Worm (Caenorhabditis elegans) whole organism, dauer: ENCODE measurements around the gene K12H4.3.

Experiments
- unc-62 ChIP-seq: sonication (generic microtip); optimal IDR thresholded peaks from 2 replicates; lab custom pipeline; 2017; ENCODE audit warnings: missing biosample characterization, missing genetic modification reagents, missing genetic modification characterization

K12H4.3 gene

ce11 chrIII:8045734-8046133, at the start of gene K12H4.3:
TSS of gene K12H4.3 (plus strand) at chrIII:8046034.
- TF ChIP-seq unc-62 (GFP tag; lab: Kevin White, UChicago), result no peak

ce11 chrIII:7996353-7996752, 49.5 kb upstream of the K12H4.3 start, which contains the start of gene npr-17:
TSS of gene npr-17 (minus strand) at chrIII:7996453.
- no peak for TF ChIP-seq unc-62 (GFP tag; lab: Kevin White, UChicago)

DNA sequence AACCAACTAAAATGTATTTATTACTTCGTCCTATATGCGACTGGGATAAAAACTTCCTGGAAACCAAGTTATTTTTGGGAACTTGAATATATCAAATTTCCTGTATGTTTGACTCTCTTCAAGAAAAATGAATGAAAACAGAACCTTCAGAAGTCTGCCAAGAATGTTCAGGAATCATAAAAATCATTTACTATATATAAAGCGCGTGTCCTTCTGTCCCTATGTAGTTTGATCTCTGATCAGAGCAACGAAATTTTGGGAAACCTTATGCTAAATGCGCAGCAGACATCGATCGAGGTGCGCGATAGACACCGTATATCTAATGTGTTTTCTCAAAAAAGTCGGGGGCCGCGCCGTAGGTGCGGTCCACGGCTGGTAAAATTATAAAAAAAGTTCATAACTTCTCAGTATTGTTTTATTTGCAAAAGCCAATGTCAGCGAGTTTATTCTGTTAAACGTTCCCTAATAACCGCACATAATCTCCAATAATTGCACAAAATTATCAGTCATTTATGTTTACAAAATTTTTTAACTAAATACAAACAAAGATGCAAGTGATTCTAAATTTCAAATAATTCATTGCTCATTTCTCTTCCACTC, 48.3 kb upstream of the K12H4.3 start:
- TF ChIP-seq unc-62 (GFP tag; lab: Kevin White, UChicago), result no peak

- TF ChIP-seq unc-62 (GFP tag; lab: Kevin White, UChicago), result no peak
Observed at ce11 chrIII:8001557-8001956, 44.3 kb upstream of the K12H4.3 start.

- no peak for TF ChIP-seq unc-62 (GFP tag; lab: Kevin White, UChicago)
Observed at ce11 chrIII:8004091-8004490, 41.7 kb upstream of the K12H4.3 start, which contains the start of gene C06G4.6. TSS of gene C06G4.6 (plus strand) at chrIII:8004391.

ce11 chrIII:8009769-8010168, 36.1 kb upstream of the K12H4.3 start, which contains the start of gene cit-1.1:
TSS of gene cit-1.1 (minus strand) at chrIII:8009821.
- TF ChIP-seq unc-62 (GFP tag; lab: Kevin White, UChicago), result no peak

ce11 chrIII:8010260-8010822, 35.5 kb upstream of the K12H4.3 start, which contains the start of gene cit-1.2:
TSS of gene cit-1.2 (plus strand) at chrIII:8010772.
- no peak for TF ChIP-seq unc-62 (GFP tag; lab: Kevin White, UChicago)

DNA sequence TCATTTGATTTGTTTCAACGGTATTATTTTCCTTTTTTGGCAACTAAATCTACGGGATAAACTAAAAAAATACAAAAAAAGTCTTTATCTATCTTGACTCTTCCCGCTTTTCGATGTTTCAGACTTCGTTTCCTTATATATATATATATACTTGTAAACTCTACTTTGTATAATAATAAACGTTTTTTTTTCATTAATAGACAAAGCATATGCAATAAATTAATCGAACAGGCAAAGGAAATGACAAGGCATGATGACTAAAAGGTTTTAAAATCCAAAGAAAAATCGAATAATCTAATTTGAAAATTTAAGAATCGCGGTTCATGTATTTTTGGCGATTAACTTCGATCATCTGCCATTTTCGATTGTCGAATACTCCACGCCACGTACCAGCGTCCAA, 32.3 kb upstream of the K12H4.3 start:
- TF ChIP-seq unc-62 (GFP tag; lab: Kevin White, UChicago), result no peak

DNA sequence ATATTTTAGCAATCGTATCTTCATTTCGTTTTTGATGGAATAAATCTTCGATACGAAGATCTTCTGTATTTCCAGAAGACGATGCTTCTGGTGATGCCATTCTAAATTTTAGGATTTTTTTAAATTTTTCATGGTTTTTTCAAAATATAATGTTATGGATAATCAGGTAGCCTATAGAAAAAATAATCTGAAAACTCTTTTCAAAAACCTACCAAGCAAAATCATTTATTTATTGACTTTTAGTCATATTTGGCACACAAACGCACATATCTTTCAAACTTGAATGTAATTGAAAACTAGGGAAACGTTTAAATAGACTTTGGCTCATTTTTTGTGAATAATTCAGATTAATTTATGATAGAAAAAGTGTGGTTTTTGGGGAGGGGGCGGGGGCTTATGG, 29.4 kb upstream of the K12H4.3 start, which contains the start of gene F44B9.5:
TSS of gene F44B9.5 (minus strand) at position 101 of the 400 bp plus-strand sequence.
- no peak for TF ChIP-seq unc-62 (GFP tag; lab: Kevin White, UChicago)

DNA sequence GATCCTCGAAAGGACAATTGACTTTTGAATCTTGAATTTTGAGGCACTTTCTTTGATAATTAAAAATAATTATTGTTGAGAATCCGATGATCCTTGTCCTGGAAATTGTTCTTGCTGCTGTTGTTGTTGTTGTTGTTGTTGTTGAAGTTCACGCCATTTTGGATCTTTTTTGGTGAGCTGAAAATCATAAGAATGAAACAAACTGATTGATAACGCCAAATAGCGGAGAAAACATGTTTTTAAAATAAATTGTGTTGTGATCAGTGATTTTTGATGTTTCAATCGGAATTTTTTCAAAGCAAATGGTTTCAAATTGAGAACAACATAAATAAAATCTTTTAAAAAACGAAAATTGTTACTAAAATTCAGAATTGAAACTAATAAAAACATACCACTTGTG, 28.8 kb upstream of the K12H4.3 start:
- TF ChIP-seq unc-62 (GFP tag; lab: Kevin White, UChicago), result no peak

DNA sequence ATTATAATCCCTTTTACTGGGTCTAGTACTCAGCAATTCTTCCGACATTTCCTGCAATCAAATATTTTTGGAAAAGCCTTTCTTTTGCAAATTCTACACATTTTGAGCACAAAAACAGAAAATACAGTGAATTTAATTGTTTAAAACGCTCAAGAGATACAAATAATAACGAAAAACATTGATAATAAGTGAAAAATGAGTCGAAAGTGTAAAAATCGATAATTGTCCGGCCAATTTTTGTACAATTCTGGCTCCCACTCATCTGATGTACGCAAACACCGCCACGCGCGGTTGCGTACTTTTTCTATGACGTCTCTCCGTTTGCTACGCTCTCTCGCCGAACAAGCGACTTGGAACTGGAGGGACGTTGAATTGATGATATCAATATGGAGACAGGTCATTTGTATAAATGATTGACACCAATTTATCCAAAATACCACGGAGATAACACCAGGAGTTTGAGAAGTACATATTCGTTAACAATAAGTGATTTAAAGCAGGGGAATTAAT, 25.0 kb upstream of the K12H4.3 start, which contains the start of gene lin-36:
TSS of gene lin-36 (minus strand) at position 51 of the 510 bp plus-strand sequence.
- TF ChIP-seq unc-62 (GFP tag; lab: Kevin White, UChicago), result no peak

ce11 chrIII:8022077-8022476, 23.8 kb upstream of the K12H4.3 start, which contains the start of gene F44B9.2:
TSS of gene F44B9.2 (plus strand) at chrIII:8022463.
- TF ChIP-seq unc-62 (GFP tag; lab: Kevin White, UChicago), result no peak

ce11 chrIII:8027942-8028341, 17.9 kb upstream of the K12H4.3 start, which contains the start of gene mdt-30:
TSS of gene mdt-30 (minus strand) at chrIII:8028042.
- TF ChIP-seq unc-62 (GFP tag; lab: Kevin White, UChicago), result no peak

- no peak for TF ChIP-seq unc-62 (GFP tag; lab: Kevin White, UChicago)
Observed at ce11 chrIII:8029487-8029886, 16.3 kb upstream of the K12H4.3 start, which contains the start of gene F44B9.8. TSS of gene F44B9.8 (minus strand) at chrIII:8029649.

DNA sequence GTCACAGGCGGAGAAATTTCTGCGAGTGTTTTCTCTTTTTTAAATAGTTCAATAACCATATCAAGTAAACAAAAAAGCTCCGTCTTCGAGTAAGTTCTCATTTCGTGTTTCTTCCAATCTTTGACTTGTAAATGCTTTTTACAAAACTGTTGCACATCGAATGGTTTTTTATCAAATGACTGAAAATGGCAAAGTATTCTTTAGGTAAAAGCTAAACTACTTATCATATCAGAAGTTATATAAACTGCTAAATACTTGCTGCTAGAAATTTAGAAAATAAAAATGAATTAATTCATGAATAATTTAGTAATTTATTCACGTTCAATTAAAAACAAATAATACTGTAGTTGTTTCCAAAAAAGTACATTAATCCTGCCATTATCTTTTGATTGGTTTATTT, 14.9 kb upstream of the K12H4.3 start, which contains the start of gene F44B9.9:
TSS of gene F44B9.9 (minus strand) at position 101 of the 400 bp plus-strand sequence.
- no peak for TF ChIP-seq unc-62 (GFP tag; lab: Kevin White, UChicago)

DNA sequence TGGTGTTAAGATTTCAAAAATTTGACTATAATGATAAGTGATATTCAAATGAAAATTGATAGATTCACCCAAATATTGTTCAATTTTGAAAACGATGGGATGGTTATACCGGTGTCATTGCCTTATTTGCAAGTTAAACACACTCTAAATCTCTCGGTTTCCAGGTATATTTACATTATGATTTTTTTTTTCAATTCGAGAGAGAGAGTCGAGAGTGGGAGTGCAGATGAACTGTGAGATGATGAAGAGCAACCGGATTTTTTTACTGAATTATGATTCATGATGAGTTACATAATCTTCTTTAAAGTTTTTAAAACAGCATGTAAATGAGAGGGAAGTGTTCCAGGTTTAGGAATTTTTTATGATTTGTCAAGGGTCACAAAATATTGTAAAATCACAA, 12.3 kb upstream of the K12H4.3 start, which contains the start of gene F44B9.10:
TSS of gene F44B9.10 (minus strand) at position 101 of the 400 bp plus-strand sequence.
- TF ChIP-seq unc-62 (GFP tag; lab: Kevin White, UChicago), result no peak
